Worm (Caenorhabditis elegans) whole organism, young adult: ENCODE results near the gene csa-1.

Source experiments
- D2030.7 ChIP-seq: fragments of 200-800 bp; sonication (Bioruptor generic); IDR thresholded peaks from 2 replicates; pipeline ENCODE4 v1.3.6; 2022; ENCODE audit warnings: missing genetic modification reagents, missing genetic modification characterization, missing compliant biosample characterization
- F33H1.4 ChIP-seq: fragments of 200-800 bp; sonication (Bioruptor generic); IDR thresholded peaks from 2 replicates; pipeline ENCODE4 v1.3.6; 2022; ENCODE audit warnings: missing genetic modification reagents, missing genetic modification characterization, missing compliant biosample characterization
- F52B5.7 ChIP-seq: sonication (generic microtip); optimal IDR thresholded peaks from 2 replicates; lab custom pipeline; 2016; ENCODE audit warnings: mild to moderate bottlenecking, missing genetic modification characterization, missing compliant biosample characterization
- K12H6.12 ChIP-seq: fragments of 200-800 bp; sonication (Bioruptor generic); optimal IDR thresholded peaks from 2 replicates; lab custom pipeline; 2018; ENCODE audit warnings: mild to moderate bottlenecking, missing genetic modification characterization, missing compliant biosample characterization
- T07F8.4 ChIP-seq: sonication (generic microtip); optimal IDR thresholded peaks from 2 replicates; lab custom pipeline; 2016; ENCODE audit warnings: mild to moderate bottlenecking, missing genetic modification characterization, moderate library complexity, missing compliant biosample characterization
- Y56A3A.18 ChIP-seq: fragments of 200-800 bp; sonication (Bioruptor generic); IDR thresholded peaks from 2 replicates; pipeline ENCODE4 v1.3.6; 2022; ENCODE audit warnings: missing genetic modification reagents, missing genetic modification characterization, missing compliant biosample characterization
- Y79H2A.3 ChIP-seq: fragments of 200-800 bp; sonication (Bioruptor generic); conservative IDR thresholded peaks from 2 replicates; pipeline ENCODE4 v1.3.6; 2022; ENCODE audit warnings: missing genetic modification reagents, missing genetic modification characterization, missing compliant biosample characterization
- atf-7 ChIP-seq: sonication (generic microtip); optimal IDR thresholded peaks from 2 replicates; lab custom pipeline; 2017; ENCODE audit warnings: mild to moderate bottlenecking, missing genetic modification characterization, missing compliant biosample characterization
- attf-5 ChIP-seq: fragments of 200-800 bp; sonication (Bioruptor generic); optimal IDR thresholded peaks from 2 replicates; lab custom pipeline; 2018; ENCODE audit warnings: mild to moderate bottlenecking, missing genetic modification characterization, missing compliant biosample characterization
- bed-2 ChIP-seq: fragments of 200-800 bp; sonication (Bioruptor generic); IDR thresholded peaks from 2 replicates; pipeline ENCODE4 v1.3.6; 2022; ENCODE audit warnings: missing genetic modification reagents, missing genetic modification characterization, missing compliant biosample characterization
- cebp-1 ChIP-seq, 2 experiments: fragments of 200-800 bp in 1 of 2; sonication (Bioruptor generic) in 1 of 2; sonication (generic microtip) in 1 of 2; IDR thresholded peaks in 1 of 2; optimal IDR thresholded peaks in 1 of 2; 2 replicates each; pipeline versions ENCODE4 v1.3.6 to Lab custom; 2017 to 2022; ENCODE audit warnings: missing compliant biosample characterization in 2 of 2, missing genetic modification characterization in 2 of 2, mild to moderate bottlenecking in 1 of 2, missing genetic modification reagents in 1 of 2, moderate library complexity in 1 of 2
- ceh-27 ChIP-seq: fragments of 200-800 bp; sonication (Bioruptor generic); optimal IDR thresholded peaks from 2 replicates; lab custom pipeline; 2018; ENCODE audit warnings: mild to moderate bottlenecking, missing genetic modification characterization, moderate library complexity, missing compliant biosample characterization
- ceh-91 ChIP-seq: fragments of 200-800 bp; sonication (Bioruptor generic); IDR thresholded peaks from 2 replicates; pipeline ENCODE4 v1.3.6; 2022; ENCODE audit warnings: missing genetic modification reagents, missing genetic modification characterization, missing compliant biosample characterization
- chd-7 ChIP-seq: sonication (generic microtip); optimal IDR thresholded peaks from 2 replicates; lab custom pipeline; 2016; ENCODE audit warnings: mild to moderate bottlenecking, missing genetic modification characterization, moderate library complexity, missing compliant biosample characterization
- die-1 ChIP-seq: sonication (generic microtip); optimal IDR thresholded peaks from 2 replicates; lab custom pipeline; 2016; ENCODE audit warnings: missing genotype, mild to moderate bottlenecking, missing genetic modification characterization, missing compliant biosample characterization
- fkh-3 ChIP-seq: sonication (generic microtip); optimal IDR thresholded peaks from 2 replicates; lab custom pipeline; 2016; ENCODE audit warnings: mild to moderate bottlenecking, missing genetic modification characterization, missing compliant biosample characterization
- hlh-26 ChIP-seq: fragments of 200-800 bp; sonication (Bioruptor generic); conservative IDR thresholded peaks from 2 replicates; pipeline ENCODE4 v1.3.6; 2022; ENCODE audit warnings: missing genetic modification reagents, missing genetic modification characterization, missing compliant biosample characterization
- hmg-1.2 ChIP-seq: fragments of 200-800 bp; sonication (Bioruptor generic); IDR thresholded peaks from 2 replicates; pipeline ENCODE4 v1.3.6; 2022; ENCODE audit warnings: missing genetic modification reagents, missing genetic modification characterization, missing compliant biosample characterization
- lin-35 ChIP-seq, 3 experiments: fragments of 150-350 bp in 2 of 3; sonication (generic microtip) in 1 of 3; optimal IDR thresholded peaks; 2 replicates each; lab custom pipeline; 2014 to 2018; ENCODE audit warnings: missing biosample characterization in 3 of 3, missing genetic modification characterization in 3 of 3, missing genetic modification reagents in 3 of 3
- lsl-1 ChIP-seq: fragments of 200-800 bp; sonication (Bioruptor generic); optimal IDR thresholded peaks from 2 replicates; lab custom pipeline; 2018; ENCODE audit warnings: mild to moderate bottlenecking, missing genetic modification characterization, moderate library complexity, missing compliant biosample characterization
- lsy-27 ChIP-seq: sonication (generic microtip); optimal IDR thresholded peaks from 2 replicates; lab custom pipeline; 2017; ENCODE audit warnings: missing genetic modification characterization, mild to moderate bottlenecking, missing compliant biosample characterization, antibody characterized with exemption, missing genotype, borderline replicate concordance; ENCODE audit not compliant: insufficient read depth
- madf-6 ChIP-seq: fragments of 200-800 bp; sonication (Bioruptor generic); IDR thresholded peaks from 2 replicates; pipeline ENCODE4 v1.3.6; 2022; ENCODE audit warnings: missing genetic modification reagents, missing genetic modification characterization, missing compliant biosample characterization
- madf-8 ChIP-seq: fragments of 200-800 bp; sonication (Bioruptor generic); conservative IDR thresholded peaks from 2 replicates; pipeline ENCODE4 v1.3.6; 2022; ENCODE audit warnings: missing genetic modification reagents, missing genetic modification characterization, missing compliant biosample characterization
- mxl-1 ChIP-seq: sonication (generic microtip); optimal IDR thresholded peaks from 2 replicates; lab custom pipeline; 2016; ENCODE audit warnings: missing genetic modification characterization, missing compliant biosample characterization
- nfyb-1 ChIP-seq: fragments of 200-800 bp; sonication (Bioruptor generic); IDR thresholded peaks from 2 replicates; pipeline ENCODE4 v1.3.6; 2022; ENCODE audit warnings: missing genetic modification reagents, missing genetic modification characterization, missing compliant biosample characterization
- nhr-27 ChIP-seq: fragments of 200-800 bp; sonication (Bioruptor generic); optimal IDR thresholded peaks from 2 replicates; lab custom pipeline; 2018; ENCODE audit warnings: mild to moderate bottlenecking, missing genetic modification characterization, moderate library complexity, missing compliant biosample characterization
- rpc-1 ChIP-seq, 2 experiments: fragments of 150-350 bp in 1 of 2; sonication (generic microtip) in 1 of 2; optimal IDR thresholded peaks; 2 replicates each; lab custom pipeline; 2014 to 2018; ENCODE audit warnings: missing biosample characterization in 1 of 2, missing genetic modification characterization in 1 of 2, missing genetic modification reagents in 1 of 2, missing genotype in 1 of 2
- snpc-1.3 ChIP-seq: sonication (generic microtip); optimal IDR thresholded peaks from 2 replicates; lab custom pipeline; 2017; ENCODE audit warnings: missing genetic modification characterization, mild to moderate bottlenecking, missing compliant biosample characterization, antibody characterized with exemption, moderate library complexity, missing genotype, missing genetic modification reagents; ENCODE audit not compliant: insufficient read depth
- snpc-3.4 ChIP-seq: sonication (generic microtip); optimal IDR thresholded peaks from 2 replicates; lab custom pipeline; 2017; ENCODE audit warnings: missing genetic modification characterization, mild to moderate bottlenecking, missing compliant biosample characterization, antibody characterized with exemption, moderate library complexity, missing genotype, missing genetic modification reagents
- tbp1 ChIP-seq: fragments of 200-800 bp; sonication (Bioruptor generic); optimal IDR thresholded peaks from 2 replicates; lab custom pipeline; 2018; ENCODE audit warnings: mild to moderate bottlenecking, missing genetic modification characterization, missing compliant biosample characterization
- unc-130 ChIP-seq: sonication (generic microtip); optimal IDR thresholded peaks from 2 replicates; lab custom pipeline; 2016; ENCODE audit warnings: missing genetic modification reagents, missing genetic modification characterization, missing compliant biosample characterization
- xnd-1 ChIP-seq: sonication (generic microtip); optimal IDR thresholded peaks from 2 replicates; lab custom pipeline; 2016; ENCODE audit warnings: missing genotype, missing genetic modification reagents, missing genetic modification characterization, missing compliant biosample characterization
- zfh-2 ChIP-seq: fragments of 200-800 bp; sonication (Bioruptor generic); conservative IDR thresholded peaks from 2 replicates; pipeline ENCODE4 v1.3.6; 2022; ENCODE audit warnings: missing genetic modification reagents, missing genetic modification characterization, missing compliant biosample characterization
- ztf-22 ChIP-seq: fragments of 200-800 bp; sonication (Bioruptor generic); optimal IDR thresholded peaks from 2 replicates; lab custom pipeline; 2018; ENCODE audit warnings: mild to moderate bottlenecking, missing genetic modification characterization, moderate library complexity, missing compliant biosample characterization
- ztf-28 ChIP-seq: fragments of 200-800 bp; sonication (Bioruptor generic); IDR thresholded peaks from 2 replicates; pipeline ENCODE4 v1.3.6; 2022; ENCODE audit warnings: missing genetic modification reagents, missing genetic modification characterization, missing compliant biosample characterization

csa-1 gene

ce11 chrII:9319058-9319915, at the start of gene csa-1, which contains the start of gene wdfy-2:
csa-1 (minus strand) TSS chrII:9319726.
wdfy-2 (plus strand) TSS chrII:9319865.
- TF ChIP-seq rpc-1 (optimal IDR thresholded peaks at IDR 0.05; lab: Kevin White, UChicago): no peak
- no peak for TF ChIP-seq rpc-1 (tag; optimal IDR thresholded peaks at IDR 0.05; lab: Kevin White, UChicago)
- peak; percentile 85 for TF ChIP-seq F33H1.4 (GFP tag; lab: Robert Waterston, UW)
- TF ChIP-seq nhr-27 (tag; lab: Kevin White, UChicago): no peak
- no peak for TF ChIP-seq K12H6.12 (tag; lab: Kevin White, UChicago)
- no peak for TF ChIP-seq chd-7 (tag; lab: Kevin White, UChicago)
- TF ChIP-seq unc-130 (GFP tag; lab: Kevin White, UChicago): no peak
- TF ChIP-seq ceh-91 (GFP tag; lab: Robert Waterston, UW): no peak
- TF ChIP-seq D2030.7 (GFP tag; lab: Robert Waterston, UW): 0 out of 2 replicates have a peak, but pooled peaks have one; percentile 31
- peak; percentile 77 for TF ChIP-seq xnd-1 (tag; lab: Kevin White, UChicago)
- peak; percentile 87 for TF ChIP-seq madf-6 (GFP tag; lab: Robert Waterston, UW)
- peak; percentile 85 for TF ChIP-seq madf-8
- TF ChIP-seq hlh-26 (GFP tag; lab: Robert Waterston, UW): no peak
- no peak for TF ChIP-seq attf-5 (GFP tag; lab: Kevin White, UChicago)
- TF ChIP-seq lsl-1 (GFP tag; lab: Kevin White, UChicago): peak; percentile 79
- no peak for TF ChIP-seq ceh-27 (GFP tag; lab: Kevin White, UChicago)
- TF ChIP-seq F52B5.7 (tag; lab: Kevin White, UChicago): no peak
- peak; percentile 4 for TF ChIP-seq snpc-1.3 (tag; lab: Kevin White, UChicago)
- no peak for TF ChIP-seq lin-35 (GFP tag; optimal IDR thresholded peaks at IDR 0.05; lab: Kevin White, UChicago)
- TF ChIP-seq, all 124 proteins: peak for 7

ce11 chrII:9362249-9362648, 42.7 kb upstream of the csa-1 start:
- TF ChIP-seq zfh-2 (GFP tag; lab: Robert Waterston, UW) (no peak), mxl-1 (tag; lab: Kevin White, UChicago) (no peak), atf-7 (no peak), hlh-26 (GFP tag; lab: Robert Waterston, UW) (no peak), Y56A3A.18 (GFP tag; lab: Robert Waterston, UW) (no peak), T07F8.4 (no peak), ztf-28 (GFP tag; lab: Robert Waterston, UW) (no peak), lsy-27 (tag; lab: Kevin White, UChicago) (no peak)

ce11 chrII:9358230-9358629, 38.7 kb upstream of the csa-1 start, which contains the start of gene mel-11:
mel-11 (plus strand) TSS chrII:9358530.
- TF ChIP-seq fkh-3 (no peak), nfyb-1 (GFP tag; lab: Robert Waterston, UW) (no peak), snpc-3.4 (tag; lab: Kevin White, UChicago) (no peak), cebp-1 (GFP tag; IDR thresholded peaks at IDR 0.05; lab: Robert Waterston, UW) (no peak), cebp-1 (tag; optimal IDR thresholded peaks at IDR 0.05; lab: Kevin White, UChicago) (no peak), hmg-1.2 (GFP tag; lab: Robert Waterston, UW) (no peak), F52B5.7 (tag; lab: Kevin White, UChicago) (no peak), ztf-22 (GFP tag; lab: Kevin White, UChicago) (no peak), bed-2 (no peak), tbp1 (no peak), die-1 (tag; lab: Kevin White, UChicago) (no peak), Y79H2A.3 (no peak)
